Fruit fly (Drosophila melanogaster) Kc167 (cell line): ENCODE data around the gene CG3638.

Experiments used
- Myc ChIP-seq: fragments of >200 bp; optimal IDR thresholded peaks from 2 replicates; lab custom pipeline; 2017; ENCODE audit warnings: missing external identifiers
- Sin3A ChIP-seq: fragments of >200 bp; optimal IDR thresholded peaks from 2 replicates; lab custom pipeline; 2018; ENCODE audit warnings: missing external identifiers
- h ChIP-seq: fragments of >200 bp; optimal IDR thresholded peaks from 3 replicates; lab custom pipeline; 2018; ENCODE audit warnings: missing external identifiers
- insv ChIP-seq: fragments of >200 bp; optimal IDR thresholded peaks from 3 replicates; lab custom pipeline; 2018; ENCODE audit warnings: missing external identifiers
- psq ChIP-seq: fragments of >200 bp; optimal IDR thresholded peaks from 2 replicates; lab custom pipeline; 2017; ENCODE audit warnings: missing external identifiers
- ttk ChIP-seq: sonication (Bioruptor generic); optimal IDR thresholded peaks from 2 replicates; lab custom pipeline; 2017; ENCODE audit warnings: missing external identifiers

CG3638 gene

DNA sequence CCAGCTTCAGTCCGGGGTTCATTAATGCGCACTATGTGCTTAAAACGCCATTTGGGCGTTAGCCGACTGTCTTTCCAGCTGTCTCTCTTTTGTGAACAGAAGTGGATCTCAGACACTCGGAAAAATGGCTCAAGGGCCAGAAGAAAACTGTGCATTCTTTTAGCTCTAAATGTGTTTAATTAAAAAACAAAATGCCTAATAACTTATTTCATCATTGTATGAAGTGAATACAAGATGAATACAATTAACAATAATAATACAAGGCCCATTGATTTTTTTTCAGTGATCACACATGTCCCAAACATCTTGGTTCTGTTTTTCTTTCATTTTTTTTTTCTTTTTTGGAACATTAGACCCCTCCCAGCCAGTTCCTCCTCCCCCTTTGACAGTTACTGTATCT lies 36.4 kb upstream of the CG3638 start:
- no peak for TF ChIP-seq h
- TF ChIP-seq ttk (lab: Kevin White, UChicago) = no peak
- no peak for TF ChIP-seq Myc (lab: Kevin White, UChicago)
- TF ChIP-seq psq = no peak
- TF ChIP-seq Sin3A (lab: Kevin White, UChicago) = no peak
- no peak for TF ChIP-seq insv (lab: Kevin White, UChicago)

DNA sequence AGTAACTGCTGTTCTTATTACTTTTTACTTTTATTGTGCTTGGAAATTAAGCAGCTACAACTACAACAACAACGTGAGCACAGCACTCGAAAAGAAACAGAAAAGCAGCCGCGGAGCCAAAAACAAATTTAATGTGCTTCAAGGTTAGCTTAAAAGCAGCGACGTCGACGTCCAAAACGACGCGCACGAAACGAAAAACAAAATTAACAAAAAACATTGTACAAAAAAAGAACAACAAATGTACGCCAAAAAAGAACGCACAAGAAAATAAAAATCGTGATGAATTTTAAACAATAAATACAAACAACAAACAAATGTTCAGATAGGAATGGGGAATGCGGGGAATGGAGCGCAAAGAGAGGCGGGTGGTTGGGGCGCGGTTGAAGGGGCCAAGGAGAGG lies 34.6 kb upstream of the CG3638 start:
- TF ChIP-seq Myc (lab: Kevin White, UChicago) (no peak), psq (no peak), Sin3A (lab: Kevin White, UChicago) (no peak), insv (lab: Kevin White, UChicago) (no peak), ttk (lab: Kevin White, UChicago) (no peak), h (no peak)

DNA sequence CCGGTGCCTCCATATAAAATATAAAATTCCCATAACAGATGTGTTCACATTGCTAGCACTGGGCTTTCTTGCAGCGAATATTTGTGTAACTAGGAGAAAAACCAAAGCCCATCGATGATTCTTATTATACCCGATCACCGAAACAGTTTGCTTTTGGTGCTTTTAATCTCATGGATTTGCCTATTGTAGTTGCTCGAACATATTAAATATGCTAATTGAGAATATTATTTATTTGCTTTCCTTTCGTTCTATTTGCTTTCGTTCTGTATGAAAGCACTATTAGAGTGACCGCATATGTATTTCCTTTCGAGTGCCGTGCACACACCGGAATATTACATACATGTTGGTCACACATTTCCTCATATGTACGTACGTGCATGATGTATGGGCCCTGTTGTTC lies 34.2 kb upstream of the CG3638 start:
- TF ChIP-seq ttk (lab: Kevin White, UChicago) (no peak), insv (lab: Kevin White, UChicago) (no peak), Myc (lab: Kevin White, UChicago) (no peak), h (no peak), psq (no peak)

DNA sequence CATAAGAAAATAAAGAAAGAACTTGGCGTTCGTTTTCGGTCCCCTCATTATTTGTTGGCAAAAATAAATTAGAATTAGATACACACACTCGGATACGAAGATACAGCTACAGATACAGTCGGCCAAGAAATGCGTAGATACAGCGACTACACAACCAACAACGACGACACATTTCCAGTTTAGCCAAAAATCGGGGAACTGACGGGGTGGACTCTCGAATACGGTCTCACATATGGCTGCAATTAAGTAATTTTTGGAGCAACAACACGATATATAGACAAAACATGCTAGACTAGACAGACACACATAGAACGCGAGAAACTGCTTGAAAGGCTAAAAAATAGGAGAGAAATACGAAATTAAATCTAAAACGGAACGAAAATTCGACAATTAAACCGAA lies 33.7 kb upstream of the CG3638 start:
- TF ChIP-seq ttk (lab: Kevin White, UChicago) (no peak), h (no peak), insv (lab: Kevin White, UChicago) (no peak), Sin3A (lab: Kevin White, UChicago) (no peak), Myc (lab: Kevin White, UChicago) (no peak), psq (no peak)

DNA sequence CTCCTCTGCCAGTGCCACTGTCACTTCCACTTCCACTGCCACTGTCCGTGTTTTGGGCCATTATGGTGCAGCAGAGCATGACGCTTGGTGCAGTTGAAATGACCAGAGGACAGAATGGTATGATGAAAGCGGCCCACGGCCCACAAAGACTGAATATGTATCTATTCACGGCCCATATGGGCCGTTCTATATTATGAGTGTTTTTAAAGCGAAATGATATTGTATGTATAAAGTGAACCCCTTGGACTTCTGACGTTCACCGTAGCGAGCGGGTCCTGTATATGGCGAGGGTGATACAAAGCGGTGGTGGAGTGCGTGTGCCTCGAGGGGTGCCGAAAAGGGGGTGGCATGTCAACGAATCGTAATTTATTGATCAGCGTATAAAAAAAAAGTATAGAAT lies 33.2 kb upstream of the CG3638 start:
- TF ChIP-seq insv (lab: Kevin White, UChicago) (no peak), ttk (lab: Kevin White, UChicago) (no peak), psq (no peak), h (no peak), Sin3A (lab: Kevin White, UChicago) (no peak), Myc (lab: Kevin White, UChicago) (no peak)

DNA sequence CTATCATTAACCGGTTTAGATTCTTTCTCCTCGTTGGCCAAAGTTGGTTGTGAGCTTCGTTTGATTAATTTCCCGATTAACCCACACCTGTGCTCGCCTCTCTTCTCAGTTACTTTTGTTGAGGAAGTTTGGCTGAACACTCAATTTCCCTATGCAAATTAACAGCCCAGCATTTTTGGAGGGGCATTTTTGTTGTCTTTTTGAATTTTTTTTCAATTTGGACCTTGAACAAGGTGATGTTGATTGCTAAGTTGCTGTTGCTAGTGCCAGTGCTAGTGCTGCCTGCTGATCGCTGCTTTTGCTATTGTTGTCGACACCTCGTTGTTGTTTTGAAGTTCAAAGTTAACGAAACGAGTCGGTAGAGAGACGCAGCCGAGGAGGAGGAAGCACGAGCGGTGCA lies 31.1 kb upstream of the CG3638 start:
- TF ChIP-seq psq (no peak), Sin3A (lab: Kevin White, UChicago) (no peak), h (no peak), Myc (lab: Kevin White, UChicago) (no peak), ttk (lab: Kevin White, UChicago) (no peak), insv (lab: Kevin White, UChicago) (no peak)

DNA sequence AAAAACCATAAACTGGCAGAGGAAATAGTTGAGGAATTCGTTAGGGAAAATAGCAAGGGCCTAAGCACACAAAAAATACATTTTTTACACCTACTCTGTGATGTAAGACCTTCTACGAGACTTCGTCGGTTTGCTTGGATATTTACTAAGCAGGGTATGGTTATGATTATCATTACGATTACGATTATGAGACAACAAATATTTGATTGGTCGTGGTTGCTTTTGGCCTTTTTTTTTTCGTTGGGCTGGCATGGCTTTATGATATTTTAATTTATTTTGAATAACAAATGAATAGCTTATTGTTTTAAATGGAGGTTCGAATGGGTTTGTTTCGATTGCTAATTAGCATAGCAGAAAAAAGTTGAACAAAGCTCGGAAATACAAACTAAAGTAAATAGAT lies 28.1 kb upstream of the CG3638 start:
- TF ChIP-seq insv (lab: Kevin White, UChicago) (no peak), psq (no peak), ttk (lab: Kevin White, UChicago) (no peak), h (no peak), Myc (lab: Kevin White, UChicago) (no peak), Sin3A (lab: Kevin White, UChicago) (no peak)

DNA sequence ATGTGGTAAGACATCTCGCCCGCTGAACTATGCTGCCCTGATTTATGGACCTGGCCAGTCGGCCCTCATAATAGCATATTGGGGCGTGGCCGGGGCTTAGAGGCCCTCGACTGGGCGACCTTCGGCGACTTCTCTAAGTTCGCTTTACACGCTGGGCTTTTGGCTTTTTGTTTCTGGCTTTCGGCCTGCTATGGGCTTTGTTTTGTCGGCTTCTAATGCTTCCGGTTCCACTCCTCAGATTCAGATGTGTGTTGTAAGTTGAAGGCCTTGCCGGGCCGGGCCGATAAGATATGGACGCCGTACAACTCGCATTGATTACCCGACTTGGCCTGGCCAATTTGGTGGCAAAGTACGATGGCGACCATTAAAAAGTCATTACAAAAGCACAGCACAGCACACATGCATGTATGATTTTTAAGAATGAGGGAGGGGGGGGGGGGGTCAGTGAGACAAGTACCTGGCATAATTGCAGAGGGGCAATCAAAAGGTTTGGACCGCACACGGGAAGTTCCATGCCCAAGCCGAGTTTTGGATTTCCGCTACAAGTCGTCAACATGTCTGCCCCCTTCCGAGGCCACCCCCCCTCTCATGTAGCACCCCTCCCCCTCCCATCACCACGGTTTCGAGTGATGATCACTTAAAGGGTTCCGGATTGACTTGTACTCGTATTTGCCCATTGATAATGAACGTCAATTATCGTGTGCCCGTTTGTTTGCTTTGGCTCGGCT lies 26.2 kb upstream of the CG3638 start:
- TF ChIP-seq Sin3A (lab: Kevin White, UChicago) = no peak
- no peak for TF ChIP-seq psq
- TF ChIP-seq insv (lab: Kevin White, UChicago) = no peak
- no peak for TF ChIP-seq h
- TF ChIP-seq Myc (lab: Kevin White, UChicago) = no peak
- no peak for TF ChIP-seq ttk (lab: Kevin White, UChicago)

DNA sequence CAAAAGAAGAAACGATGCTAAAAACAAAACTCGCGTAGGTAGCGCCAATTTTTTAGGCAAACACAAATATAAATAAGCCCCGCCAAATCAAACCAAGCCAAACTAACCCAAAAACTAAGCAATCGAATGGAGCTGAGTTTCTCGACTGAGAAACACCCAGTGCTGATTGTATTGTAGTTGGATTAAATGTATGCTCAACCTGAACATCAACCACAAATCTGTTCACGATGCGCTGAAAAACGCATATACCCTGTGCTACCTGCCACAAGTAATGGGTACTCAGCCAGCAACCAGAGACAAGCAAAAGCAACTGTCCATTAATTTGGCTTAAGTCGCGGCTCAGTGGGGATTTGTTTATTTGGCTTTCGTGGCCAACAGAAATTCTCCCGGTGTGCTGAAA lies 23.8 kb upstream of the CG3638 start:
- TF ChIP-seq Sin3A (lab: Kevin White, UChicago) = no peak
- no peak for TF ChIP-seq ttk (lab: Kevin White, UChicago)
- no peak for TF ChIP-seq h
- no peak for TF ChIP-seq psq
- no peak for TF ChIP-seq Myc (lab: Kevin White, UChicago)
- TF ChIP-seq insv (lab: Kevin White, UChicago) = no peak

DNA sequence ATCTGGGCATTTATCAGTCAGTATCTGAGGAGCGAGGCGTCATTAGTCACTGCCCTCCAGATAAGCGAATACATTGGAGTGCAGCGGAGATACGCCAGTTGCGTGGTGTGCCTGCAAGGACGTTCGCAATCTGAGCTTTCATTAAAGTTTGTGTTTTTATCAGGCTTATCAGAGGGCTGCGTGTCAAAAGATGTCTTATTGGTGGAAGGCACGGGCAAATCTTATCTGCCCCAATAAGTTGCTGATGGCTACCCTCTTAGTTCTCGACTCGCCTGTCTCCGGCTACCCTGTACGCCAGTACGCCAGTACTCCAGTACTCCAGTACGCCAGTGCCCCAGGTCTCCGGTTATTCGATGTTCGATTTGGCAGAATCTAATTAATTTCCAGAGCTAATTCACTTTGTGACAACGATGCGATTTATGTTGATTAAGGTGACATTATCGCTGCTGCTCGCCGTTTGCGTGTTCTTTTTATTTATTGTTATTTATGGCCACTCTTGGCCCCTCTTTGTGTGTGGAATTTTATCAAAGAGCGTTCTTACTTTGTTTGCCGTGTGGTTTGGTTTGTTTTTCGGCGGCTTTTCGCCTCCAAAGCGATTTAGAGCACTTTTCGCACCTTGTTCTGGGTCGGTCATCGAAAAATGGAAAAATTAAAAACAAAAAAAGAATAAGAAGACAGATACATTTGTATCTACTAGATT lies 20.4 kb upstream of the CG3638 start:
- TF ChIP-seq Myc (lab: Kevin White, UChicago) = no peak
- no peak for TF ChIP-seq h
- TF ChIP-seq ttk (lab: Kevin White, UChicago) = no peak
- no peak for TF ChIP-seq psq
- TF ChIP-seq Sin3A (lab: Kevin White, UChicago) = no peak
- TF ChIP-seq insv (lab: Kevin White, UChicago) = no peak

DNA sequence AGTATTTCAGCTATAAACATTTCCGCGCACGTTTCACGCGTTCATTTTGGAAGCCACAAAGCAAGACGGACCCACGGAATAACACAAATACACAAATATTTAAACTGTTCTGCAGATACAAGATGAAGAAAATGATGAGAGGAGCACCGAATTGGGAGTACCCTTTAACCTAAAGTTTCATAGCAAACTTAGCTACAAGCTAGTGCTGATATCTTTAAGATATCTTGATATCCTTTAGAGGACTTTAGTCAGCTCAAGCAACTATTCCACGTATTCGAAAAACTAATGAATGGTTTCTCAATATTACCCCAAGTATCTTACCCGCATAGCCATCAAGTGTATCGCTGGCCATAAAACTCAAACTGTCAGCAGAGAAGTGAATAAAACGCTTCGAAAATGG lies 19.6 kb upstream of the CG3638 start:
- no peak for TF ChIP-seq Sin3A (lab: Kevin White, UChicago)
- TF ChIP-seq insv (lab: Kevin White, UChicago) = no peak
- no peak for TF ChIP-seq Myc (lab: Kevin White, UChicago)
- TF ChIP-seq psq = no peak
- TF ChIP-seq h = no peak
- no peak for TF ChIP-seq ttk (lab: Kevin White, UChicago)

DNA sequence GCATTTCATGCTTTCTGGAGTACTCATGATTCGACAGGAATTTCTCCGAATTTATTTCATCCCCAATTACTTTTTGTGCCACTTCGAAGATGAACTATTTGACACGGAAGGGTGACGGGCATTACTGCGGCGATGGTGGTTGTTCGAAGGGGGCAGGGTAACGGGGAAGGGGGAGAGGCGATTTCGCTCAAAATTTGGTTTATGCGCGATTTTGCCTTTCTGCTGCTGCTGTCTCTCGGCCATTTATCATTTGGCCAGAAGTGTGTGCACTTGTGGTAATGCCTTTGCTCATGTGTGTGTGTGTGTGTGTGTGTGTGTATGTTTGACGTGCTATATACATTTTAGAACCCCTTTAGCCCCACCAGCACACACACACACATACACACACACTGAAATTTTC lies 16.5 kb upstream of the CG3638 start:
- no peak for TF ChIP-seq insv (lab: Kevin White, UChicago)
- no peak for TF ChIP-seq psq
- TF ChIP-seq Myc (lab: Kevin White, UChicago) = no peak
- TF ChIP-seq ttk (lab: Kevin White, UChicago) = no peak
- no peak for TF ChIP-seq Sin3A (lab: Kevin White, UChicago)
- TF ChIP-seq h = no peak
